Worm (Caenorhabditis elegans): ENCODE results near the gene C25G4.2.

DNA sequence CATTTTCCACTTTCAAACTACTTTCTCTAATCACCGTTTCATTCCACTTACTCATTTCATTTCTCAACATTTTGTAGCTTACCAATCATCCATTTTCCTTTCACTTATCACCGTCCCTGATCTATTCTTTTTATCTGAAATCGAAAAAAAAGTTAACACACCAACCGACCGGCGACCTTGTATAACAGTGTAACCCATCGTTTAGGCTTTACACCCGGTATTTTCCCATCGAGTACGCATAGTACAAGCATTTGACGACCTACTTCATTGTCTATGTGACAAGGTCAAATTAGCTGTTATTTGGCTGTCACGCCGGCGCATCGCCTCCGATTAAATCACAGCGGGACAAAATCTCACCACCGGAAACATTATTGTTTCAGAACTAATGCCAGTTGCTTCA lies 14.3 kb downstream of the C25G4.2 start:
- TF ChIP-seq nhr-237 (tag; optimal IDR thresholded peaks at IDR 0.05) (no peak), lin-15B (tag; optimal IDR thresholded peaks at IDR 0.05) (no peak), unc-130 (tag; optimal IDR thresholded peaks at IDR 0.05) (no peak), jun-1 (tag; optimal IDR thresholded peaks at IDR 0.05) (no peak), lir-3 (tag; optimal IDR thresholded peaks at IDR 0.05; ENCODE audit: poor library complexity) (no peak), egl-13 (tag; optimal IDR thresholded peaks at IDR 0.05) (no peak), unc-86 (tag; optimal IDR thresholded peaks at IDR 0.05) (no peak), tbx-2 (tag; optimal IDR thresholded peaks at IDR 0.05) (no peak), sox-4 (tag; optimal IDR thresholded peaks at IDR 0.05) (no peak), elt-3 (tag; optimal IDR thresholded peaks at IDR 0.05) (no peak), ceh-8 (GFP tag; optimal IDR thresholded peaks at IDR 0.05) (no peak), nhr-84 (tag; optimal IDR thresholded peaks at IDR 0.05) (no peak)

Measured in whole organism, L1 larva.